Fruit fly (Drosophila melanogaster): Measurements from ENCODE around the gene CG7888.

DNA sequence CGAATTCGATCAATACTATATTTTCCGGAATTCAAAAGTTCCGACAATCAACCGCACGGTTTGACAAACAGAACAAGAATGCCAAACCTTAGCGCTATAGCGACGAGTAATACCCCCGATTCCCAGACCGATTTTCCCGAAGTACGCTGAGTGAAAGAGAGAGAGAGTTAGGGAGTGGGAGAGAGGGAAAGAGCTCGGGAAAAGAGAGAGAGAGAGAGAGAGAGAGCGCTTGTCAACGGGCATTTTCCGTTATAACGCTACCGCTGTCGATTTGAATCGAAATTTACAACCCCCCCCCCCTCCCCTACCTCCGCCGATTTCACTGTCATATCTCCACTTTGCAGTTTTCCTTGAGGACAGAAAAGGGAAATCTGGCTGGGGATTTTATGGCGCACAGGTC, 7.3 kb upstream of the CG7888 start:
- TF ChIP-seq eg (GFP tag; IDR thresholded peaks at IDR 0.05), result no peak
- no peak for TF ChIP-seq net (GFP tag; optimal IDR thresholded peaks at IDR 0.05)
- no peak for TF ChIP-seq Eip75B (GFP tag; optimal IDR thresholded peaks at IDR 0.05)
